Fruit fly (Drosophila melanogaster) S2 (cell line): ENCODE data around the gene CG5194.

Source experiments
- CG8478 ChIP-seq: fragments of >200 bp; optimal IDR thresholded peaks from 2 replicates; lab custom pipeline; 2018
- CTCF ChIP-seq, 2 experiments: fragments of >200 bp; optimal IDR thresholded peaks; 2 replicates each; lab custom pipeline; 2018

DNA sequence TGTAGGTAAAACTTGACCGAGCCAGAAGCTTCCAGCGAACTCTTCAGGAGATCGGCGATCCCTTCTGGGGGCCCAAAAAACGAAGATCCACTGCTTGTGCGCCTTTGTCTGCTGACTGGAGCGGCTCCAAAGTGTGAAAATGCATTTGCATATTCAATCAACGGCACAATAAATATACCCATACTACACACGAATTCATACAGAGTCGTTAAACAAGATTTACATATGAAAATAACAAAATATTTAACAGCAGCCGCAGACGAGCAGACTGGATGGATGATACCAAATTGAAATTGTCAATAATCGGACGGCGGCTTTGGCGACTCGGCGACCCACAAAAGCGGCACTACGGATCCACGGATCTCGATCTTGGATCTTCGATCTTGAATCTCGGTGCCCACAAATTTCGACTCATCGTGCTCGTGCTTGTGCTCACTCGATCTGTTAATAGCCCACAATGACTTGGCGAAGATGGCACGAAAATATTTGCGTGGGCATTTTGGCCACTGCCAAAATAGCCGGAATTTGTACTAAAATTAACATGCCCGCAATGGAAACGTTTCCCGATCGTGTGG lies 17.6 kb upstream of the CG5194 start:
- TF ChIP-seq CG8478: no peak
- TF ChIP-seq CTCF (optimal IDR thresholded peaks at IDR 0.05; lab: Kevin White, UChicago): no peak
